Fruit fly (Drosophila melanogaster) whole organism, embryonic: ENCODE data around the gene CG11891.

Source experiments
- Adf1 ChIP-seq: fragments of 200-800 bp; sonication (Bioruptor generic); IDR thresholded peaks from 2 replicates; pipeline ENCODE4 v1.3.6; 2022; ENCODE audit warnings: missing biosample characterization, missing genetic modification characterization
- CG1233 ChIP-seq: fragments of 200-800 bp; sonication (Bioruptor generic); optimal IDR thresholded peaks from 4 replicates; lab custom pipeline; 2018; ENCODE audit warnings: missing biosample characterization, mild to moderate bottlenecking, missing genetic modification characterization
- CG13894 ChIP-seq: fragments of 200-800 bp; sonication (Bioruptor generic); optimal IDR thresholded peaks from 3 replicates; lab custom pipeline; 2018; ENCODE audit warnings: missing biosample characterization, mild to moderate bottlenecking, missing genetic modification characterization, moderate library complexity
- CG14667 ChIP-seq: fragments of 200-800 bp; sonication (Bioruptor generic); IDR thresholded peaks from 2 replicates; pipeline ENCODE4 v1.3.6; 2022; ENCODE audit warnings: missing biosample characterization, missing genetic modification characterization
- CG15011 ChIP-seq: fragments of 200-800 bp; sonication (Bioruptor generic); optimal IDR thresholded peaks from 3 replicates; lab custom pipeline; 2018; ENCODE audit warnings: missing biosample characterization, mild to moderate bottlenecking, missing genetic modification characterization
- CG16815 ChIP-seq: fragments of 200-800 bp; sonication (Bioruptor generic); optimal IDR thresholded peaks from 3 replicates; lab custom pipeline; 2017; ENCODE audit warnings: missing biosample characterization, mild to moderate bottlenecking, missing genetic modification characterization
- CG17802 ChIP-seq: fragments of 200-800 bp; sonication (Bioruptor generic); optimal IDR thresholded peaks from 2 replicates; lab custom pipeline; 2018; ENCODE audit warnings: missing biosample characterization, mild to moderate bottlenecking, missing genetic modification characterization, moderate library complexity
- CG18476 ChIP-seq: fragments of 200-800 bp; sonication (Bioruptor generic); optimal IDR thresholded peaks from 2 replicates; lab custom pipeline; 2016; ENCODE audit warnings: missing biosample characterization, mild to moderate bottlenecking, missing genetic modification characterization
- CG2678 ChIP-seq: fragments of 200-800 bp; sonication (Bioruptor generic); optimal IDR thresholded peaks from 3 replicates; lab custom pipeline; 2019; ENCODE audit warnings: missing biosample characterization, mild to moderate bottlenecking, missing genetic modification characterization, moderate library complexity
- CG2712 ChIP-seq: fragments of 200-800 bp; optimal IDR thresholded peaks from 3 replicates; lab custom pipeline; 2019; ENCODE audit warnings: missing biosample characterization, mild to moderate bottlenecking, missing genetic modification characterization, moderate library complexity
- CG33557 ChIP-seq: fragments of 200-800 bp; sonication (Bioruptor generic); optimal IDR thresholded peaks from 2 replicates; lab custom pipeline; 2019; ENCODE audit warnings: missing biosample characterization, mild to moderate bottlenecking, missing genetic modification characterization, moderate library complexity
- CG3838 ChIP-seq: fragments of 200-800 bp; sonication (Bioruptor generic); optimal IDR thresholded peaks from 3 replicates; lab custom pipeline; 2016; ENCODE audit warnings: missing biosample characterization, missing genetic modification characterization
- CG3847 ChIP-seq: fragments of 200-800 bp; sonication (Bioruptor generic); IDR thresholded peaks from 2 replicates; pipeline ENCODE4 v1.3.6; 2022; ENCODE audit warnings: missing biosample characterization, missing genetic modification characterization
- CG6689 ChIP-seq: fragments of 200-800 bp; sonication (Bioruptor generic); IDR thresholded peaks from 2 replicates; pipeline ENCODE4 v1.3.6; 2022; ENCODE audit warnings: missing biosample characterization, missing genetic modification characterization
- CG6813 ChIP-seq: fragments of 200-800 bp; sonication (Bioruptor generic); optimal IDR thresholded peaks from 2 replicates; lab custom pipeline; 2017; ENCODE audit warnings: missing biosample characterization, missing genetic modification characterization, mild to moderate bottlenecking, moderate library complexity, missing genetic modification reagents
- CG8765 ChIP-seq: fragments of 200-800 bp; sonication (Bioruptor generic); IDR thresholded peaks from 2 replicates; pipeline ENCODE4 v1.3.6; 2022; ENCODE audit warnings: missing biosample characterization, missing genetic modification characterization
- CG9797 ChIP-seq: fragments of 200-800 bp; sonication (Bioruptor generic); optimal IDR thresholded peaks from 3 replicates; lab custom pipeline; 2018; ENCODE audit warnings: missing biosample characterization, mild to moderate bottlenecking, missing genetic modification characterization
- CHES-1-like ChIP-seq: fragments of 200-800 bp; sonication (Bioruptor generic); optimal IDR thresholded peaks from 2 replicates; lab custom pipeline; 2016; ENCODE audit warnings: missing biosample characterization, missing genetic modification characterization
- Doc2 ChIP-seq: fragments of 200-800 bp; sonication (Bioruptor generic); IDR thresholded peaks from 2 replicates; pipeline ENCODE4 v1.3.6; 2022; ENCODE audit warnings: missing biosample characterization, missing genetic modification characterization
- Ets65A ChIP-seq: fragments of 200-800 bp; sonication (Bioruptor generic); peaks from one replicate; lab custom pipeline; 2016; ENCODE audit warnings: missing biosample characterization, missing genetic modification characterization
- Ets97D ChIP-seq: fragments of 200-800 bp; sonication (Bioruptor generic); optimal IDR thresholded peaks from 3 replicates; lab custom pipeline; 2016; ENCODE audit warnings: missing biosample characterization, missing genetic modification characterization
- Lhr ChIP-seq: fragments of 200-800 bp; sonication (Bioruptor generic); optimal IDR thresholded peaks from 3 replicates; lab custom pipeline; 2017; ENCODE audit warnings: mild to moderate bottlenecking, missing biosample characterization, missing genetic modification reagents, missing genetic modification characterization
- Mrtf ChIP-seq: fragments of 200-800 bp; sonication (Bioruptor generic); IDR thresholded peaks from 3 replicates; pipeline ENCODE4 v1.3.6; 2022; ENCODE audit warnings: missing biosample characterization, missing genetic modification characterization
- Nf-YA ChIP-seq: fragments of 200-800 bp; sonication (Bioruptor generic); IDR thresholded peaks from 2 replicates; pipeline ENCODE4 v1.3.6; 2022; ENCODE audit warnings: missing biosample characterization, missing genetic modification characterization
- Nf-YB ChIP-seq: fragments of 200-800 bp; sonication (Bioruptor generic); optimal IDR thresholded peaks from 3 replicates; lab custom pipeline; 2019; ENCODE audit warnings: missing biosample characterization, mild to moderate bottlenecking, missing genetic modification characterization, moderate library complexity
- Oaz ChIP-seq: fragments of 200-800 bp; sonication (Bioruptor generic); IDR thresholded peaks from 2 replicates; pipeline ENCODE4 v1.3.6; 2022; ENCODE audit warnings: missing biosample characterization, missing genetic modification characterization
- Ptx1 ChIP-seq: fragments of 200-800 bp; sonication (Bioruptor generic); IDR thresholded peaks from 2 replicates; pipeline ENCODE4 v1.3.6; 2022; ENCODE audit warnings: missing biosample characterization, missing genetic modification characterization
- Six4 ChIP-seq: fragments of 200-800 bp; sonication (Bioruptor generic); optimal IDR thresholded peaks from 2 replicates; lab custom pipeline; 2016; ENCODE audit warnings: missing biosample characterization, missing genetic modification characterization
- Spps ChIP-seq: fragments of 200-800 bp; sonication (Bioruptor generic); optimal IDR thresholded peaks from 2 replicates; lab custom pipeline; 2018; ENCODE audit warnings: missing biosample characterization, mild to moderate bottlenecking, missing genetic modification characterization
- chm ChIP-seq: fragments of 200-800 bp; sonication (Bioruptor generic); IDR thresholded peaks from 2 replicates; pipeline ENCODE4 v1.3.6; 2022; ENCODE audit warnings: missing biosample characterization, missing genetic modification characterization
- dpn ChIP-seq, 2 experiments: fragments of 200-800 bp; sonication (Bioruptor generic); optimal IDR thresholded peaks; 3 replicates each; lab custom pipeline; 2016; ENCODE audit warnings: missing biosample characterization in 2 of 2, missing genetic modification characterization in 2 of 2
- ems ChIP-seq: fragments of 200-800 bp; sonication (Bioruptor generic); optimal IDR thresholded peaks from 3 replicates; lab custom pipeline; 2016; ENCODE audit warnings: missing biosample characterization, missing genetic modification characterization
- fu2 ChIP-seq: fragments of 200-800 bp; sonication (Bioruptor generic); optimal IDR thresholded peaks from 2 replicates; lab custom pipeline; 2016; ENCODE audit warnings: missing biosample characterization, missing genetic modification characterization
- gfzf ChIP-seq: fragments of 200-800 bp; sonication (Bioruptor generic); optimal IDR thresholded peaks from 2 replicates; lab custom pipeline; 2016; ENCODE audit warnings: missing biosample characterization, mild to moderate bottlenecking, missing genetic modification characterization, moderate library complexity
- grn ChIP-seq: fragments of 200-800 bp; sonication (Bioruptor generic); optimal IDR thresholded peaks from 3 replicates; lab custom pipeline; 2017; ENCODE audit warnings: missing biosample characterization, missing genetic modification characterization
- ham ChIP-seq: fragments of 200-800 bp; sonication (Bioruptor generic); IDR thresholded peaks from 2 replicates; pipeline ENCODE4 v1.3.6; 2022; ENCODE audit warnings: missing biosample characterization, missing genetic modification characterization
- her ChIP-seq: fragments of 200-800 bp; sonication (Bioruptor generic); optimal IDR thresholded peaks from 2 replicates; lab custom pipeline; 2016; ENCODE audit warnings: missing biosample characterization, missing genetic modification characterization
- kay ChIP-seq: fragments of 200-800 bp; sonication (Bioruptor generic); optimal IDR thresholded peaks from 2 replicates; lab custom pipeline; 2016; ENCODE audit warnings: missing biosample characterization, missing genetic modification characterization
- lilli ChIP-seq: fragments of 200-800 bp; sonication (Bioruptor generic); optimal IDR thresholded peaks from 3 replicates; lab custom pipeline; 2016; ENCODE audit warnings: missing biosample characterization, missing genetic modification characterization
- onecut ChIP-seq: fragments of 200-800 bp; sonication (Bioruptor generic); IDR thresholded peaks from 2 replicates; pipeline ENCODE4 v1.3.6; 2022; ENCODE audit warnings: missing biosample characterization, missing genetic modification characterization
- pfk ChIP-seq: fragments of 200-800 bp; sonication (Bioruptor generic); optimal IDR thresholded peaks from 2 replicates; lab custom pipeline; 2018; ENCODE audit warnings: missing biosample characterization, mild to moderate bottlenecking, missing genetic modification characterization, moderate library complexity
- prd ChIP-seq, 3 experiments: fragments of >200 bp in 2 of 3; fragments of 200-800 bp in 1 of 3; sonication (Bioruptor generic) in 1 of 3; optimal IDR thresholded peaks in 2 of 3; IDR thresholded peaks in 1 of 3; 2 replicates in 2 of 3; 3 replicates in 1 of 3; pipeline versions ENCODE4 v1.3.6 to Lab custom; 2017 to 2022; ENCODE audit warnings: missing biosample characterization in 1 of 3, missing genetic modification characterization in 1 of 3
- pros ChIP-seq: fragments of 200-800 bp; sonication (Bioruptor generic); optimal IDR thresholded peaks from 3 replicates; lab custom pipeline; 2019; ENCODE audit warnings: missing biosample characterization, mild to moderate bottlenecking, missing genetic modification characterization, moderate library complexity
- scrt ChIP-seq: fragments of 200-800 bp; sonication (Bioruptor generic); optimal IDR thresholded peaks from 2 replicates; lab custom pipeline; 2018; ENCODE audit warnings: missing biosample characterization, mild to moderate bottlenecking, missing genetic modification characterization, moderate library complexity
- sd ChIP-seq: fragments of 200-800 bp; sonication (Bioruptor generic); optimal IDR thresholded peaks from 3 replicates; lab custom pipeline; 2018; ENCODE audit warnings: missing biosample characterization, mild to moderate bottlenecking, missing genetic modification characterization, moderate library complexity
- sqz ChIP-seq: fragments of 200-800 bp; sonication (Bioruptor generic); optimal IDR thresholded peaks from 3 replicates; lab custom pipeline; 2018; ENCODE audit warnings: missing biosample characterization, mild to moderate bottlenecking, missing genetic modification characterization
- trem ChIP-seq: fragments of 200-800 bp; optimal IDR thresholded peaks from 3 replicates; lab custom pipeline; 2019; ENCODE audit warnings: missing biosample characterization, mild to moderate bottlenecking, missing genetic modification characterization, moderate library complexity
- tup ChIP-seq: fragments of 200-800 bp; sonication (Bioruptor generic); optimal IDR thresholded peaks from 2 replicates; lab custom pipeline; 2016; ENCODE audit warnings: missing biosample characterization, mild to moderate bottlenecking, missing genetic modification characterization, moderate library complexity
- twi ChIP-seq: fragments of 200-800 bp; optimal IDR thresholded peaks from 2 replicates; lab custom pipeline; 2019; ENCODE audit warnings: missing biosample characterization, mild to moderate bottlenecking, missing genetic modification characterization, moderate library complexity
- unc-4 ChIP-seq: fragments of 200-800 bp; sonication (Bioruptor generic); IDR thresholded peaks from 2 replicates; pipeline ENCODE4 v1.3.6; 2022; ENCODE audit warnings: missing biosample characterization, missing genetic modification characterization; ENCODE audit not compliant: partially characterized antibody

Gene CG11891

DNA sequence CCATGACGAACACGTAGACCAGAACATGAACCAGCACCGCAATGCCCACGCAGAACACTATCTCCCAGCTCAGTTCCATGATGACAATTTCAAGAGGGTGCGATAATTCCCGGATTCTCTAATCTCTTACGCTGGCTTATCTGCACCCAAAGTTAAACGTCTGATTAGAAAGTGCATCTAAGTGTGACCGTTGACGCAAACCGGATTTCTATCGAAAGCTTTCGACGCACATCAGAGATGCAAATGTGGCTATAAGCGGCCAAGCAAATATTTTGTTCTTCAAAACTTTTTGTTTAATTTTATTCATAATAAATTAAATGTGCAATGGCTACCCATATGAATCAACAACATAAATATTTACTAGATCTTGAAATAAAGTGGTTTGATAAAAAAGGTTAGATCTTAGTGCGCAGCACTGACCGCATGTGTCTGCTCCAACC lies 7.7 kb upstream of the CG11891 start, which contains the start of the genes Kdsr and CG11858 (continued):
- no peak for TF ChIP-seq prd (optimal IDR thresholded peaks at IDR 0.05; lab: Kevin White, UChicago)
- TF ChIP-seq prd (GFP tag; IDR thresholded peaks at IDR 0.05; lab: Robert Waterston, UW) = peak; percentile 85
- TF ChIP-seq Doc2 = no peak
- TF ChIP-seq trem (tag; lab: Kevin White, UChicago) = peak; percentile 38
- peak; percentile 56 to 57 for TF ChIP-seq dpn (GFP tag; optimal IDR thresholded peaks at IDR 0.05; lab: Kevin White, UChicago)
- peak; percentile 27 for TF ChIP-seq sd (tag; lab: Kevin White, UChicago)
- TF ChIP-seq Lhr = peak; percentile 37
- no peak for TF ChIP-seq Mrtf
- TF ChIP-seq CG8765 (GFP tag; lab: Robert Waterston, UW) = peak; percentile 53
- TF ChIP-seq ems (GFP tag; lab: Kevin White, UChicago) = peak; percentile 19
- peak; percentile 81 for TF ChIP-seq Ptx1
- TF ChIP-seq kay (GFP tag; lab: Kevin White, UChicago) = peak; percentile 35
- peak; percentile 9 for TF ChIP-seq tup
- peak; percentile 30 for TF ChIP-seq her
- TF ChIP-seq CG14667 = peak; percentile 50; the same call in 1 of the 2 replicates
- peak; percentile 57 for TF ChIP-seq CG13894
- peak; percentile 26 for TF ChIP-seq CG33557 (GFP tag; lab: Kevin White, UChicago)
- TF ChIP-seq Oaz (GFP tag; lab: Robert Waterston, UW) = no peak
- no peak for TF ChIP-seq CG6813 (GFP tag; lab: Kevin White, UChicago)
- TF ChIP-seq Adf1 (GFP tag; lab: Robert Waterston, UW) = peak; percentile 54
- peak; percentile 25 for TF ChIP-seq CG1233 (GFP tag; lab: Kevin White, UChicago)
- TF ChIP-seq grn (GFP tag; lab: Kevin White, UChicago) = peak; percentile 73
- TF ChIP-seq Spps (tag; lab: Kevin White, UChicago) = peak; percentile 51
- no peak for TF ChIP-seq sqz
- TF ChIP-seq Ets97D (GFP tag; lab: Kevin White, UChicago) = peak; percentile 71
- TF ChIP-seq CG3838 (GFP tag; lab: Kevin White, UChicago) = peak; percentile 42
- no peak for TF ChIP-seq Six4 (GFP tag; lab: Kevin White, UChicago)
- peak; percentile 13 for TF ChIP-seq CG16815 (GFP tag; lab: Kevin White, UChicago)
- peak; percentile 82 for TF ChIP-seq CG2712 (tag; lab: Kevin White, UChicago)
- no peak for TF ChIP-seq CG15011 (GFP tag; lab: Kevin White, UChicago)
- TF ChIP-seq pfk (GFP tag; lab: Kevin White, UChicago) = no peak
- peak; percentile 66 for TF ChIP-seq gfzf (GFP tag; lab: Kevin White, UChicago)
- TF ChIP-seq chm (GFP tag; lab: Robert Waterston, UW) = 0 out of 2 replicates have a peak, but pooled peaks have one; percentile 5
- peak; percentile 41 for TF ChIP-seq CHES-1-like (GFP tag; lab: Kevin White, UChicago)
- peak; percentile 71 for TF ChIP-seq CG18476 (GFP tag; lab: Kevin White, UChicago)
- peak; percentile 94 for TF ChIP-seq Ets65A (GFP tag; lab: Kevin White, UChicago)
- no peak; the same call in 1 of the 2 replicates for TF ChIP-seq onecut (GFP tag; lab: Robert Waterston, UW)
- TF ChIP-seq Nf-YB (GFP tag; lab: Kevin White, UChicago) = peak; percentile 5
- TF ChIP-seq fu2 (GFP tag; lab: Kevin White, UChicago) = peak; percentile 21
- TF ChIP-seq Nf-YA (GFP tag; lab: Robert Waterston, UW) = no peak
- peak; percentile 30 for TF ChIP-seq twi (tag; lab: Kevin White, UChicago)
- TF ChIP-seq CG6689 (GFP tag; lab: Robert Waterston, UW) = peak; percentile 63
- TF ChIP-seq ham (GFP tag; lab: Robert Waterston, UW) = no peak
- peak; percentile 68 for TF ChIP-seq CG3847 (GFP tag; lab: Robert Waterston, UW)
- peak; percentile 76 for TF ChIP-seq CG9797 (GFP tag; lab: Kevin White, UChicago)
- peak; percentile 83 for TF ChIP-seq lilli (GFP tag; lab: Kevin White, UChicago)
- TF ChIP-seq scrt (GFP tag; lab: Kevin White, UChicago) = peak; percentile 33
- no peak for TF ChIP-seq CG2678 (tag; lab: Kevin White, UChicago)
- TF ChIP-seq unc-4 (GFP tag; lab: Robert Waterston, UW) = peak; percentile 56; the same call in 1 of the 2 replicates
- peak; percentile 45 for TF ChIP-seq CG17802 (tag; lab: Kevin White, UChicago)
- TF ChIP-seq pros (GFP tag; lab: Kevin White, UChicago) = no peak
